Fruit fly (Drosophila melanogaster): ENCODE measurements around the gene CG11085.

Gene CG11085

dm6 chrX:12667008-12667407 lies 50.9 kb downstream of the CG11085 start:
- TF ChIP-seq CG10348 (GFP tag; IDR thresholded peaks at IDR 0.05) = no peak
- no peak for TF ChIP-seq CG14655 (GFP tag; optimal IDR thresholded peaks at IDR 0.05)
- no peak for TF ChIP-seq CG8301 (tag; optimal IDR thresholded peaks at IDR 0.05)
- no peak for TF ChIP-seq gl (tag; optimal IDR thresholded peaks at IDR 0.05)
- no peak for TF ChIP-seq CG15710 (tag; optimal IDR thresholded peaks at IDR 0.05)
- no peak for TF ChIP-seq Ets98B (GFP tag; IDR thresholded peaks at IDR 0.05)
- TF ChIP-seq Pif1B (GFP tag; optimal IDR thresholded peaks at IDR 0.05) = no peak
- no peak for TF ChIP-seq Snoo (tag; optimal IDR thresholded peaks at IDR 0.05)
- TF ChIP-seq CG32121 (GFP tag; IDR thresholded peaks at IDR 0.05) = no peak
- TF ChIP-seq D1 (tag; optimal IDR thresholded peaks at IDR 0.05) = no peak
- TF ChIP-seq Pif1A (GFP tag; optimal IDR thresholded peaks at IDR 0.05) = no peak
- no peak for TF ChIP-seq CG9948 (tag; optimal IDR thresholded peaks at IDR 0.05)
- no peak for TF ChIP-seq CG12605 (GFP tag; IDR thresholded peaks at IDR 0.05)
- no peak for TF ChIP-seq CG8159 (tag; optimal IDR thresholded peaks at IDR 0.05)
- TF ChIP-seq EcR (GFP tag; optimal IDR thresholded peaks at IDR 0.05) = no peak
- no peak for TF ChIP-seq fd96Ca (GFP tag; IDR thresholded peaks at IDR 0.05)
- TF ChIP-seq CG34367 (tag; optimal IDR thresholded peaks at IDR 0.05) = no peak

- TF ChIP-seq EcR (GFP tag; optimal IDR thresholded peaks at IDR 0.05) (peak; percentile 67), CG10348 (GFP tag; IDR thresholded peaks at IDR 0.05) (no peak), CG13204 (GFP tag; optimal IDR thresholded peaks at IDR 0.05) (no peak), Pif1A (GFP tag; optimal IDR thresholded peaks at IDR 0.05) (no peak), CG34367 (tag; optimal IDR thresholded peaks at IDR 0.05) (no peak), CG8159 (tag; optimal IDR thresholded peaks at IDR 0.05) (no peak), Pif1B (GFP tag; optimal IDR thresholded peaks at IDR 0.05) (peak; percentile 17), CG14655 (GFP tag; optimal IDR thresholded peaks at IDR 0.05) (peak; percentile 4), gl (tag; optimal IDR thresholded peaks at IDR 0.05) (peak; percentile 40), D1 (tag; optimal IDR thresholded peaks at IDR 0.05) (no peak), rn (GFP tag; IDR thresholded peaks at IDR 0.05) (no peak), CG17806 (tag; optimal IDR thresholded peaks at IDR 0.05) (no peak)
These were observed 51.6 kb downstream of the CG11085 start for dm6 chrX:12667600-12668250.

- TF ChIP-seq Ets98B (GFP tag; IDR thresholded peaks at IDR 0.05) = no peak
- TF ChIP-seq CG13204 (GFP tag; optimal IDR thresholded peaks at IDR 0.05) = no peak
- TF ChIP-seq fd96Ca (GFP tag; IDR thresholded peaks at IDR 0.05) = no peak
- TF ChIP-seq gl (tag; optimal IDR thresholded peaks at IDR 0.05) = no peak
- no peak for TF ChIP-seq CG12605 (GFP tag; IDR thresholded peaks at IDR 0.05)
- no peak for TF ChIP-seq rn (GFP tag; IDR thresholded peaks at IDR 0.05)
- no peak for TF ChIP-seq Snoo (tag; optimal IDR thresholded peaks at IDR 0.05)
- peak; percentile 12 for TF ChIP-seq EcR (GFP tag; optimal IDR thresholded peaks at IDR 0.05)
These were observed 52.6 kb downstream of the CG11085 start for dm6 chrX:12668723-12669122.

- TF ChIP-seq Pif1B (GFP tag; optimal IDR thresholded peaks at IDR 0.05) (peak; percentile 9), fd96Ca (GFP tag; IDR thresholded peaks at IDR 0.05) (peak; percentile 64; the same call in 2 of the 3 replicates), CG9948 (tag; optimal IDR thresholded peaks at IDR 0.05) (peak; percentile 51), gl (tag; optimal IDR thresholded peaks at IDR 0.05) (peak; percentile 73), CG12605 (GFP tag; IDR thresholded peaks at IDR 0.05) (peak; percentile 33; the same call in 1 of the 2 replicates), CG17806 (tag; optimal IDR thresholded peaks at IDR 0.05) (peak; percentile 58), CG8159 (tag; optimal IDR thresholded peaks at IDR 0.05) (peak; percentile 73), rn (GFP tag; IDR thresholded peaks at IDR 0.05) (peak; percentile 28; the same call in 1 of the 2 replicates), CG10348 (GFP tag; IDR thresholded peaks at IDR 0.05) (no peak), Snoo (tag; optimal IDR thresholded peaks at IDR 0.05) (peak; percentile 56), Pif1A (GFP tag; optimal IDR thresholded peaks at IDR 0.05) (peak; percentile 65), CG14655 (GFP tag; optimal IDR thresholded peaks at IDR 0.05) (peak; percentile 64), D1 (tag; optimal IDR thresholded peaks at IDR 0.05) (peak; percentile 25), CG13204 (GFP tag; optimal IDR thresholded peaks at IDR 0.05) (peak; percentile 66), CG32121 (GFP tag; IDR thresholded peaks at IDR 0.05) (peak; percentile 77), Ets98B (GFP tag; IDR thresholded peaks at IDR 0.05) (peak; percentile 65), CG8301 (tag; optimal IDR thresholded peaks at IDR 0.05) (peak; percentile 66), CG34367 (tag; optimal IDR thresholded peaks at IDR 0.05) (peak; percentile 53), CG4496 (GFP tag; IDR thresholded peaks at IDR 0.05) (peak; percentile 80), CG15710 (tag; optimal IDR thresholded peaks at IDR 0.05) (peak; percentile 73), EcR (GFP tag; optimal IDR thresholded peaks at IDR 0.05) (peak; percentile 61)
These were observed 53.8 kb downstream of the CG11085 start for dm6 chrX:12669659-12670488.

Measured in whole organism, pupa.